Worm (Caenorhabditis elegans) whole organism, early embryonic: ENCODE measurements around the gene C24A3.4.

ENCODE experiments used
- B0310.2 ChIP-seq: sonication (generic microtip); optimal IDR thresholded peaks from 2 replicates; lab custom pipeline; 2016; ENCODE audit warnings: mild to moderate bottlenecking, missing genetic modification characterization, missing compliant biosample characterization
- aly-1 ChIP-seq: sonication (generic microtip); optimal IDR thresholded peaks from 2 replicates; lab custom pipeline; 2016; ENCODE audit warnings: missing genetic modification characterization, missing compliant biosample characterization
- ama-1 ChIP-seq: fragments of 150-350 bp; optimal IDR thresholded peaks from 2 replicates; lab custom pipeline; 2014
- ceh-13 ChIP-seq: fragments of 200-800 bp; sonication (Bioruptor generic); optimal IDR thresholded peaks from 2 replicates; lab custom pipeline; 2018; ENCODE audit warnings: mild to moderate bottlenecking, missing genetic modification characterization, missing compliant biosample characterization
- ceh-36 ChIP-seq: sonication (generic microtip); optimal IDR thresholded peaks from 2 replicates; lab custom pipeline; 2016; ENCODE audit warnings: missing genetic modification characterization, inconsistent platforms, missing compliant biosample characterization
- ets-7 ChIP-seq: sonication (generic microtip); optimal IDR thresholded peaks from 2 replicates; lab custom pipeline; 2016; ENCODE audit warnings: missing genotype, missing genetic modification characterization, missing compliant biosample characterization
- hmbx-1 ChIP-seq: sonication (generic microtip); optimal IDR thresholded peaks from 2 replicates; lab custom pipeline; 2016; ENCODE audit warnings: mild to moderate bottlenecking, missing genetic modification characterization, missing compliant biosample characterization
- hmg-4 ChIP-seq: fragments of 200-800 bp; sonication (Bioruptor generic); optimal IDR thresholded peaks from 2 replicates; lab custom pipeline; 2018; ENCODE audit warnings: mild to moderate bottlenecking, missing genetic modification characterization, missing compliant biosample characterization
- pes-1 ChIP-seq: fragments of 200-800 bp; sonication (Bioruptor generic); IDR thresholded peaks from 2 replicates; pipeline ENCODE4 v1.3.6; 2022; ENCODE audit warnings: missing genetic modification reagents, missing genetic modification characterization, missing compliant biosample characterization
- scrt-1 ChIP-seq: fragments of 200-800 bp; sonication (Bioruptor generic); IDR thresholded peaks from 2 replicates; pipeline ENCODE4 v1.3.6; 2022; ENCODE audit warnings: missing genetic modification characterization, missing compliant biosample characterization
- tbx-11 ChIP-seq: fragments of 200-800 bp; sonication (Bioruptor generic); IDR thresholded peaks from 2 replicates; pipeline ENCODE4 v1.3.6; 2022; ENCODE audit warnings: missing genetic modification characterization, missing compliant biosample characterization
- tbx-37 ChIP-seq: fragments of 200-800 bp; sonication (Bioruptor generic); conservative IDR thresholded peaks from 2 replicates; pipeline ENCODE4 v1.3.6; 2022; ENCODE audit warnings: missing genetic modification reagents, missing genetic modification characterization, missing compliant biosample characterization
- tra-4 ChIP-seq: sonication (generic microtip); optimal IDR thresholded peaks from 2 replicates; lab custom pipeline; 2017; ENCODE audit warnings: missing genetic modification characterization, missing compliant biosample characterization

DNA sequence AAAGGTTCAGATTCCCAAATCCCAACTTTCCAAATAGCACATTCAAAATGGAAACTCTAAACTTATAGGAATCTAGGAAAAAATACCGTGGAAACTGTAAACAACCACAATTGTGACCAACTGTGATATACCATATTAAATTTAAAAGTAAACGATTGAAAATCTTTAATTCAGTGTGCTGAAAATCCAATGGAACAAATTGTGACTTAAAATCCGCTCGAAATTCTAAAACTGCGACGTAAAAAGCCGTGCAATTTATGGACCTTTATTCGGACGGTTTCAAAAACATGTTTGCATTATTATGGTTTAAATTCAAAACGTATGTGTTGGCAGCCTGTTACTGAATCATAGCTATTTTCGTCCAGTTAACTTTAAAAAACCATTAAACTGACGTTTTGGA is 31.6 kb downstream of the C24A3.4 start:
- TF ChIP-seq tbx-37 (GFP tag; lab: Robert Waterston, UW) (no peak), tbx-11 (GFP tag; lab: Robert Waterston, UW) (no peak), tra-4 (tag; lab: Kevin White, UChicago) (no peak), ama-1 (no peak), scrt-1 (no peak), pes-1 (GFP tag; lab: Robert Waterston, UW) (no peak), aly-1 (tag; lab: Kevin White, UChicago) (no peak), hmbx-1 (tag; lab: Kevin White, UChicago) (no peak), ceh-36 (tag; lab: Kevin White, UChicago) (no peak), hmg-4 (GFP tag; lab: Kevin White, UChicago) (no peak), ets-7 (tag; lab: Kevin White, UChicago) (no peak), ceh-13 (GFP tag; lab: Kevin White, UChicago) (no peak), B0310.2 (tag; lab: Kevin White, UChicago) (no peak)
